Worm (Caenorhabditis elegans) whole organism, early embryonic: ENCODE results near the gene daf-6.

Experiments used
- B0310.2 ChIP-seq: sonication (generic microtip); optimal IDR thresholded peaks from 2 replicates; lab custom pipeline; 2016; ENCODE audit warnings: mild to moderate bottlenecking, missing genetic modification characterization, missing compliant biosample characterization
- F13C5.2 ChIP-seq: sonication (generic microtip); optimal IDR thresholded peaks from 2 replicates; lab custom pipeline; 2017; ENCODE audit warnings: mild to moderate bottlenecking, missing genetic modification characterization, inconsistent platforms, missing compliant biosample characterization
- aly-1 ChIP-seq: sonication (generic microtip); optimal IDR thresholded peaks from 2 replicates; lab custom pipeline; 2016; ENCODE audit warnings: missing genetic modification characterization, missing compliant biosample characterization
- ama-1 ChIP-seq: fragments of 150-350 bp; optimal IDR thresholded peaks from 2 replicates; lab custom pipeline; 2014
- ceh-13 ChIP-seq: fragments of 200-800 bp; sonication (Bioruptor generic); optimal IDR thresholded peaks from 2 replicates; lab custom pipeline; 2018; ENCODE audit warnings: mild to moderate bottlenecking, missing genetic modification characterization, missing compliant biosample characterization
- flt-1 ChIP-seq: fragments of 200-800 bp; sonication (Bioruptor generic); IDR thresholded peaks from 2 replicates; pipeline ENCODE4 v1.3.6; 2022; ENCODE audit warnings: missing genetic modification characterization, missing compliant biosample characterization
- hmbx-1 ChIP-seq: sonication (generic microtip); optimal IDR thresholded peaks from 2 replicates; lab custom pipeline; 2016; ENCODE audit warnings: mild to moderate bottlenecking, missing genetic modification characterization, missing compliant biosample characterization
- hmg-4 ChIP-seq: fragments of 200-800 bp; sonication (Bioruptor generic); optimal IDR thresholded peaks from 2 replicates; lab custom pipeline; 2018; ENCODE audit warnings: mild to moderate bottlenecking, missing genetic modification characterization, missing compliant biosample characterization
- pes-1 ChIP-seq: fragments of 200-800 bp; sonication (Bioruptor generic); IDR thresholded peaks from 2 replicates; pipeline ENCODE4 v1.3.6; 2022; ENCODE audit warnings: missing genetic modification reagents, missing genetic modification characterization, missing compliant biosample characterization
- scrt-1 ChIP-seq: fragments of 200-800 bp; sonication (Bioruptor generic); IDR thresholded peaks from 2 replicates; pipeline ENCODE4 v1.3.6; 2022; ENCODE audit warnings: missing genetic modification characterization, missing compliant biosample characterization
- tbx-11 ChIP-seq: fragments of 200-800 bp; sonication (Bioruptor generic); IDR thresholded peaks from 2 replicates; pipeline ENCODE4 v1.3.6; 2022; ENCODE audit warnings: missing genetic modification characterization, missing compliant biosample characterization
- tbx-37 ChIP-seq: fragments of 200-800 bp; sonication (Bioruptor generic); conservative IDR thresholded peaks from 2 replicates; pipeline ENCODE4 v1.3.6; 2022; ENCODE audit warnings: missing genetic modification reagents, missing genetic modification characterization, missing compliant biosample characterization
- tra-4 ChIP-seq: sonication (generic microtip); optimal IDR thresholded peaks from 2 replicates; lab custom pipeline; 2017; ENCODE audit warnings: missing genetic modification characterization, missing compliant biosample characterization

- TF ChIP-seq aly-1 (no peak), ama-1 (lab: Kevin White, UChicago) (no peak), hmg-4 (GFP tag; lab: Kevin White, UChicago) (no peak), flt-1 (GFP tag; lab: Robert Waterston, UW) (no peak), tbx-11 (GFP tag; lab: Robert Waterston, UW) (no peak), ceh-13 (GFP tag; lab: Kevin White, UChicago) (no peak), scrt-1 (GFP tag; lab: Robert Waterston, UW) (no peak), F13C5.2 (tag; lab: Kevin White, UChicago) (no peak), B0310.2 (tag; lab: Kevin White, UChicago) (no peak), pes-1 (GFP tag; lab: Robert Waterston, UW) (no peak), tra-4 (tag; lab: Kevin White, UChicago) (no peak), hmbx-1 (tag; lab: Kevin White, UChicago) (no peak), tbx-37 (GFP tag; lab: Robert Waterston, UW) (no peak)
Observed at ce11 chrX:14929512-14929911, 41.2 kb downstream of the daf-6 start.
